Worm (Caenorhabditis elegans) whole organism, L3 larva: ENCODE results near the gene pho-14.

Experiments used
- ZK546.5 ChIP-seq: sonication (generic microtip); optimal IDR thresholded peaks from 2 replicates; lab custom pipeline; 2017; ENCODE audit warnings: missing biosample characterization, missing genetic modification characterization
- ceh-16 ChIP-seq: sonication (generic microtip); optimal IDR thresholded peaks from 2 replicates; lab custom pipeline; 2017; ENCODE audit warnings: missing biosample characterization, missing genetic modification characterization
- ceh-82 ChIP-seq: fragments of 150-350 bp; optimal IDR thresholded peaks from 2 replicates; lab custom pipeline; 2014; ENCODE audit warnings: missing biosample characterization, missing genetic modification characterization
- ceh-9 ChIP-seq: sonication (generic microtip); optimal IDR thresholded peaks from 2 replicates; lab custom pipeline; 2018; ENCODE audit warnings: missing biosample characterization, missing genetic modification characterization
- daf-12 ChIP-seq: fragments of 150-350 bp; optimal IDR thresholded peaks from 2 replicates; lab custom pipeline; 2014; ENCODE audit warnings: missing biosample characterization, missing genetic modification reagents, missing genetic modification characterization
- egl-27 ChIP-seq: sonication (generic microtip); optimal IDR thresholded peaks from 4 replicates; lab custom pipeline; 2017; ENCODE audit warnings: missing biosample characterization, missing genetic modification reagents, missing genetic modification characterization
- elt-1 ChIP-seq: fragments of 150-350 bp; optimal IDR thresholded peaks from 2 replicates; lab custom pipeline; 2014; ENCODE audit warnings: missing biosample characterization, missing genetic modification characterization
- elt-2 ChIP-seq: sonication (generic microtip); optimal IDR thresholded peaks from 2 replicates; lab custom pipeline; 2016; ENCODE audit warnings: missing genetic modification reagents, mild to moderate bottlenecking, missing genetic modification characterization, missing compliant biosample characterization
- eor-1 ChIP-seq, 2 experiments: fragments of 150-350 bp; optimal IDR thresholded peaks; 2 replicates each; lab custom pipeline; 2014 to 2018; ENCODE audit warnings: missing biosample characterization in 2 of 2, missing genetic modification characterization in 2 of 2
- fkh-10 ChIP-seq: sonication (generic microtip); optimal IDR thresholded peaks from 2 replicates; lab custom pipeline; 2017; ENCODE audit warnings: missing biosample characterization, missing genetic modification reagents, missing genetic modification characterization
- fkh-2 ChIP-seq: fragments of 150-350 bp; optimal IDR thresholded peaks from 2 replicates; lab custom pipeline; 2014; ENCODE audit warnings: missing biosample characterization, missing genetic modification reagents, missing genetic modification characterization
- fos-1 ChIP-seq: fragments of 150-350 bp; optimal IDR thresholded peaks from 2 replicates; lab custom pipeline; 2014; ENCODE audit warnings: missing biosample characterization, missing genetic modification characterization
- hmg-11 ChIP-seq: sonication (generic microtip); optimal IDR thresholded peaks from 2 replicates; lab custom pipeline; 2016; ENCODE audit warnings: missing genetic modification characterization, missing compliant biosample characterization
- jun-1 ChIP-seq: fragments of 150-350 bp; optimal IDR thresholded peaks from 2 replicates; lab custom pipeline; 2014; ENCODE audit warnings: missing biosample characterization, missing genetic modification reagents, missing genetic modification characterization
- lin-15B ChIP-seq: fragments of 150-350 bp; optimal IDR thresholded peaks from 2 replicates; lab custom pipeline; 2014; ENCODE audit warnings: missing biosample characterization, missing genetic modification characterization
- lin-39 ChIP-seq: fragments of 150-350 bp; optimal IDR thresholded peaks from 2 replicates; lab custom pipeline; 2018; ENCODE audit warnings: missing biosample characterization, missing genetic modification reagents, missing genetic modification characterization
- lsy-12 ChIP-seq: sonication (generic microtip); optimal IDR thresholded peaks from 2 replicates; lab custom pipeline; 2016; ENCODE audit warnings: mild to moderate bottlenecking, missing genetic modification characterization, missing compliant biosample characterization
- mml-1 ChIP-seq: fragments of 150-350 bp; sonication (generic microtip); optimal IDR thresholded peaks from 3 replicates; lab custom pipeline; 2014; ENCODE audit warnings: missing biosample characterization, missing genetic modification characterization
- nfya-1 ChIP-seq: sonication (generic microtip); optimal IDR thresholded peaks from 2 replicates; lab custom pipeline; 2017; ENCODE audit warnings: missing genetic modification characterization, mild to moderate bottlenecking, missing compliant biosample characterization, antibody characterized with exemption, moderate library complexity; ENCODE audit not compliant: insufficient read depth
- nhr-11 ChIP-seq: fragments of 150-350 bp; optimal IDR thresholded peaks from 2 replicates; lab custom pipeline; 2014; ENCODE audit warnings: missing biosample characterization, missing genetic modification characterization
- nhr-23 ChIP-seq: fragments of 150-350 bp; optimal IDR thresholded peaks from 2 replicates; lab custom pipeline; 2014; ENCODE audit warnings: missing biosample characterization, missing genetic modification reagents, missing genetic modification characterization
- nhr-25 ChIP-seq: sonication (generic microtip); optimal IDR thresholded peaks from 2 replicates; lab custom pipeline; 2017; ENCODE audit warnings: missing biosample characterization, missing genetic modification characterization
- nhr-67 ChIP-seq: fragments of 150-350 bp; optimal IDR thresholded peaks from 2 replicates; lab custom pipeline; 2014; ENCODE audit warnings: missing biosample characterization, missing genetic modification characterization
- nhr-77 ChIP-seq: fragments of 150-350 bp; optimal IDR thresholded peaks from 2 replicates; lab custom pipeline; 2014; ENCODE audit warnings: missing biosample characterization, missing genetic modification characterization
- pha-4 ChIP-seq: fragments of 150-350 bp; optimal IDR thresholded peaks from 2 replicates; lab custom pipeline; 2014; ENCODE audit warnings: missing biosample characterization, missing genetic modification reagents, missing genetic modification characterization
- pqm-1 ChIP-seq: fragments of 150-350 bp; optimal IDR thresholded peaks from 2 replicates; lab custom pipeline; 2017; ENCODE audit warnings: missing biosample characterization, missing genetic modification characterization, inconsistent platforms
- sea-2 ChIP-seq: fragments of 150-350 bp; sonication (generic microtip); optimal IDR thresholded peaks from 4 replicates; lab custom pipeline; 2014; ENCODE audit warnings: missing biosample characterization, missing genetic modification reagents, missing genetic modification characterization
- snpc-4 ChIP-seq: fragments of 150-350 bp; optimal IDR thresholded peaks from 2 replicates; lab custom pipeline; 2014; ENCODE audit warnings: missing biosample characterization, missing genetic modification characterization
- tbx-2 ChIP-seq: sonication (generic microtip); optimal IDR thresholded peaks from 2 replicates; lab custom pipeline; 2016; ENCODE audit warnings: mild to moderate bottlenecking, missing genetic modification characterization, missing compliant biosample characterization
- unc-62 ChIP-seq: fragments of 150-350 bp; sonication (generic microtip); optimal IDR thresholded peaks from 4 replicates; lab custom pipeline; 2014; ENCODE audit warnings: missing biosample characterization, missing genetic modification reagents, missing genetic modification characterization
- zag-1 ChIP-seq: fragments of 150-350 bp; optimal IDR thresholded peaks from 2 replicates; lab custom pipeline; 2014; ENCODE audit warnings: missing biosample characterization, missing genetic modification characterization
- ztf-4 ChIP-seq: fragments of 150-350 bp; optimal IDR thresholded peaks from 2 replicates; lab custom pipeline; 2014; ENCODE audit warnings: missing biosample characterization, missing genetic modification characterization

pho-14 gene

ce11 chrII:1141720-1142574 lies 41.3 kb upstream of the pho-14 start:
- TF ChIP-seq egl-27 (no peak), nhr-23 (peak; percentile 17), elt-1 (tag; lab: Kevin White, UChicago) (peak; percentile 43), nhr-25 (tag; lab: Kevin White, UChicago) (peak; percentile 44), ceh-16 (tag; lab: Kevin White, UChicago) (no peak), nhr-77 (tag; lab: Kevin White, UChicago) (no peak), daf-12 (tag; lab: Kevin White, UChicago) (no peak)

- TF ChIP-seq ceh-16 (tag; lab: Kevin White, UChicago) (no peak), fos-1 (tag; lab: Kevin White, UChicago) (no peak), snpc-4 (tag; lab: Kevin White, UChicago) (no peak), elt-2 (tag; lab: Kevin White, UChicago) (peak; percentile 88), fkh-2 (no peak), zag-1 (tag; lab: Kevin White, UChicago) (no peak), jun-1 (tag; lab: Kevin White, UChicago) (peak; percentile 54), nfya-1 (tag; lab: Kevin White, UChicago) (no peak), lin-39 (no peak), ZK546.5 (tag; lab: Kevin White, UChicago) (no peak), ceh-9 (tag; lab: Kevin White, UChicago) (no peak), ztf-4 (tag; lab: Kevin White, UChicago) (no peak), pqm-1 (tag; lab: Kevin White, UChicago) (peak; percentile 94)
Observed at ce11 chrII:1140689-1141088, 40.1 kb upstream of the pho-14 start, which contains the start of gene W09B6.4. Gene W09B6.4 (minus strand): TSS chrII:1140839.

ce11 chrII:1138618-1139017 lies 38.0 kb upstream of the pho-14 start:
- TF ChIP-seq pqm-1 (tag; lab: Kevin White, UChicago) (peak; percentile 71), fkh-2 (no peak), elt-2 (tag; lab: Kevin White, UChicago) (peak; percentile 88)

ce11 chrII:1136485-1136884 lies 35.9 kb upstream of the pho-14 start, which contains the start of gene pod-2:
Gene pod-2 (plus strand): TSS chrII:1136785.
- TF ChIP-seq mml-1 (tag; lab: Kevin White, UChicago) = no peak
- TF ChIP-seq sea-2 (GFP tag; lab: Kevin White, UChicago) = no peak
- no peak for TF ChIP-seq fkh-10 (GFP tag; lab: Kevin White, UChicago)
- no peak for TF ChIP-seq eor-1 (tag; optimal IDR thresholded peaks at IDR 0.05; lab: Kevin White, UChicago)
- TF ChIP-seq nhr-67 (tag; lab: Kevin White, UChicago) = no peak
- TF ChIP-seq nfya-1 (tag; lab: Kevin White, UChicago) = no peak
- no peak for TF ChIP-seq unc-62
- no peak for TF ChIP-seq nhr-23
- TF ChIP-seq ceh-82 = no peak
- TF ChIP-seq egl-27 = no peak
- TF ChIP-seq fos-1 (tag; lab: Kevin White, UChicago) = no peak
- TF ChIP-seq tbx-2 (tag; lab: Kevin White, UChicago) = no peak
- no peak for TF ChIP-seq nhr-11 (tag; lab: Kevin White, UChicago)
- no peak for TF ChIP-seq snpc-4 (tag; lab: Kevin White, UChicago)
- TF ChIP-seq ceh-16 (tag; lab: Kevin White, UChicago) = no peak
- no peak for TF ChIP-seq hmg-11 (tag; lab: Kevin White, UChicago)
- no peak for TF ChIP-seq ceh-9 (tag; lab: Kevin White, UChicago)

ce11 chrII:1134314-1135108 lies 33.9 kb upstream of the pho-14 start:
- peak; percentile 24 for TF ChIP-seq lin-39
- TF ChIP-seq pha-4 (tag; lab: Kevin White, UChicago) = peak; percentile 23
- peak; percentile 45 for TF ChIP-seq lin-15B (tag; lab: Kevin White, UChicago)
- peak; percentile 18 for TF ChIP-seq nhr-23
- peak; percentile 56 for TF ChIP-seq lsy-12 (tag; lab: Kevin White, UChicago)
- TF ChIP-seq, all 47 proteins: peak for 5; not testable (repeated sequence) for 42
